Fruit fly (Drosophila melanogaster): ENCODE measurements around the gene CG16888.
A peak's percentile ranks its signal among the peaks of the same experiment; 100 is the strongest.

The CG16888 gene

dm6 chr2L:13811323-13811722, 1.7 kb downstream of the CG16888 start, which contains the start of the genes Adat1 and CG16865 (continued):
- no peak for TF ChIP-seq Bdp1 (GFP tag; optimal IDR thresholded peaks at IDR 0.05)
- no peak for TF ChIP-seq GATAe (GFP tag; conservative IDR thresholded peaks at IDR 0.05)
- TF ChIP-seq nerfin-1 (tag; optimal IDR thresholded peaks at IDR 0.05): no peak
- TF ChIP-seq dati (GFP tag; IDR thresholded peaks at IDR 0.05): no peak
- no peak for TF ChIP-seq crc (GFP tag; optimal IDR thresholded peaks at IDR 0.05)
- TF ChIP-seq lilli (GFP tag; optimal IDR thresholded peaks at IDR 0.05): no peak
- TF ChIP-seq tin (GFP tag; optimal IDR thresholded peaks at IDR 0.05): no peak
- TF ChIP-seq oc (tag; optimal IDR thresholded peaks at IDR 0.05): no peak
- TF ChIP-seq CG31365 (tag; optimal IDR thresholded peaks at IDR 0.05): no peak
- no peak for TF ChIP-seq twi (tag; optimal IDR thresholded peaks at IDR 0.05)
- no peak for TF ChIP-seq CG4360 (GFP tag; IDR thresholded peaks at IDR 0.05)
- TF ChIP-seq ssp (GFP tag; IDR thresholded peaks at IDR 0.05): no peak
- no peak for TF ChIP-seq CG8359 (GFP tag; optimal IDR thresholded peaks at IDR 0.05; ENCODE audit: borderline replicate concordance)
- TF ChIP-seq gcm (GFP tag; optimal IDR thresholded peaks at IDR 0.05): no peak
- TF ChIP-seq PHDP (tag; optimal IDR thresholded peaks at IDR 0.05): no peak
- TF ChIP-seq zfh2 (GFP tag; optimal IDR thresholded peaks at IDR 0.05): no peak
- TF ChIP-seq CG18599 (GFP tag; optimal IDR thresholded peaks at IDR 0.05): no peak
- no peak for TF ChIP-seq CG9609 (GFP tag; optimal IDR thresholded peaks at IDR 0.05)
- peak; percentile 98 for TF ChIP-seq CG11560 (tag; IDR thresholded peaks at IDR 0.05)
- no peak for TF ChIP-seq seq (GFP tag; IDR thresholded peaks at IDR 0.05)
- no peak for TF ChIP-seq CG17361 (GFP tag; IDR thresholded peaks at IDR 0.05)
- no peak for TF ChIP-seq CG32772 (GFP tag; IDR thresholded peaks at IDR 0.05)
- no peak for TF ChIP-seq bigmax (GFP tag; optimal IDR thresholded peaks at IDR 0.05)
- no peak for TF ChIP-seq Atf-2 (GFP tag; optimal IDR thresholded peaks at IDR 0.05)
- TF ChIP-seq CG4820 (GFP tag; optimal IDR thresholded peaks at IDR 0.05): no peak
- peak; percentile 62 for TF ChIP-seq unc-4 (GFP tag; IDR thresholded peaks at IDR 0.05; ENCODE audit: partially characterized antibody)
- TF ChIP-seq CG31441 (GFP tag; IDR thresholded peaks at IDR 0.05): no peak
- peak; percentile 58 for TF ChIP-seq CG15514 (GFP tag; optimal IDR thresholded peaks at IDR 0.05)
- TF ChIP-seq Tbp (GFP tag; optimal IDR thresholded peaks at IDR 0.05): no peak
- TF ChIP-seq Rx (GFP tag; IDR thresholded peaks at IDR 0.05): no peak
- no peak for TF ChIP-seq Sox100B (GFP tag; optimal IDR thresholded peaks at IDR 0.05)
- TF ChIP-seq slp2 (GFP tag; optimal IDR thresholded peaks at IDR 0.05): no peak
- TF ChIP-seq CG7786 (GFP tag; optimal IDR thresholded peaks at IDR 0.05): no peak
- no peak for TF ChIP-seq CG11093 (GFP tag; IDR thresholded peaks at IDR 0.05)
- no peak for TF ChIP-seq CG12769 (tag; optimal IDR thresholded peaks at IDR 0.05)
- no peak for TF ChIP-seq CG6654 (GFP tag; optimal IDR thresholded peaks at IDR 0.05)
- TF ChIP-seq fd3F (GFP tag; optimal IDR thresholded peaks at IDR 0.05): no peak
- peak; percentile 61 for TF ChIP-seq Scr (GFP tag; IDR thresholded peaks at IDR 0.05; ENCODE audit: partially characterized antibody)
- no peak for TF ChIP-seq CG6813 (GFP tag; optimal IDR thresholded peaks at IDR 0.05)
- no peak for TF ChIP-seq B-H2 (GFP tag; optimal IDR thresholded peaks at IDR 0.05)
- peak; percentile 15 for TF ChIP-seq gro (GFP tag; optimal IDR thresholded peaks at IDR 0.05)
- no peak for TF ChIP-seq CG17612 (GFP tag; IDR thresholded peaks at IDR 0.05)
- TF ChIP-seq tup (GFP tag; optimal IDR thresholded peaks at IDR 0.05): no peak
- no peak for TF ChIP-seq cg (GFP tag; optimal IDR thresholded peaks at IDR 0.05)
- TF ChIP-seq insv (GFP tag; optimal IDR thresholded peaks at IDR 0.05): no peak
- no peak for TF ChIP-seq CG12391 (tag; optimal IDR thresholded peaks at IDR 0.05)
- no peak for TF ChIP-seq lbe (GFP tag; optimal IDR thresholded peaks at IDR 0.05)
- no peak for TF ChIP-seq danr (GFP tag; IDR thresholded peaks at IDR 0.05)
- no peak for TF ChIP-seq croc (GFP tag; conservative IDR thresholded peaks at IDR 0.05)
- no peak for TF ChIP-seq unpg (GFP tag; optimal IDR thresholded peaks at IDR 0.05)
- peak; percentile 58 for TF ChIP-seq Bgb (GFP tag; IDR thresholded peaks at IDR 0.05; ENCODE audit: partially characterized antibody)
- TF ChIP-seq Abd-B (GFP tag; optimal IDR thresholded peaks at IDR 0.05): no peak

Data from whole organism, embryonic.